Fruit fly (Drosophila melanogaster): ENCODE results near the gene CG8679.

CG8679 gene

dm6 chr2L:21187753-21188152 lies 30.6 kb downstream of the CG8679 start (continued):
- TF ChIP-seq ERR (GFP tag; optimal IDR thresholded peaks at IDR 0.05) = no peak
- no peak for TF ChIP-seq sisA (GFP tag; IDR thresholded peaks at IDR 0.05)
- TF ChIP-seq CG11560 (tag; IDR thresholded peaks at IDR 0.05) = no peak
- TF ChIP-seq Bgb (GFP tag; IDR thresholded peaks at IDR 0.05; ENCODE audit: partially characterized antibody) = no peak
- no peak for TF ChIP-seq CG33213 (GFP tag; optimal IDR thresholded peaks at IDR 0.05)
- TF ChIP-seq scrt (GFP tag; optimal IDR thresholded peaks at IDR 0.05) = no peak
- no peak for TF ChIP-seq H15 (GFP tag; IDR thresholded peaks at IDR 0.05)
- TF ChIP-seq cg (GFP tag; optimal IDR thresholded peaks at IDR 0.05) = no peak
- no peak for TF ChIP-seq sens-2 (GFP tag; IDR thresholded peaks at IDR 0.05)
- no peak for TF ChIP-seq HLH3B (GFP tag; IDR thresholded peaks at IDR 0.05)
- TF ChIP-seq tap (tag; optimal IDR thresholded peaks at IDR 0.05) = no peak
- TF ChIP-seq her (GFP tag; optimal IDR thresholded peaks at IDR 0.05) = no peak
- TF ChIP-seq fd3F (GFP tag; optimal IDR thresholded peaks at IDR 0.05) = no peak
- TF ChIP-seq CG7271 (tag; optimal IDR thresholded peaks at IDR 0.05) = no peak
- TF ChIP-seq CG3163 (GFP tag; optimal IDR thresholded peaks at IDR 0.05) = no peak
- no peak for TF ChIP-seq bigmax (GFP tag; optimal IDR thresholded peaks at IDR 0.05)
- no peak for TF ChIP-seq ci (GFP tag; IDR thresholded peaks at IDR 0.05)
- TF ChIP-seq Rfx (GFP tag; IDR thresholded peaks at IDR 0.05) = 0 out of 2 replicates have a peak, but pooled peaks have one; percentile 24
- TF ChIP-seq CG7357 (GFP tag; IDR thresholded peaks at IDR 0.05) = no peak
- peak; percentile 27; the same call in 1 of the 3 replicates for TF ChIP-seq row (GFP tag; IDR thresholded peaks at IDR 0.05)
- no peak for TF ChIP-seq tup (GFP tag; optimal IDR thresholded peaks at IDR 0.05)
- no peak for TF ChIP-seq CG4820 (GFP tag; optimal IDR thresholded peaks at IDR 0.05)
- TF ChIP-seq dysf (GFP tag; IDR thresholded peaks at IDR 0.05) = peak; percentile 25; the same call in 1 of the 3 replicates
- no peak for TF ChIP-seq nerfin-1 (tag; optimal IDR thresholded peaks at IDR 0.05)
- TF ChIP-seq CG10321 (GFP tag; IDR thresholded peaks at IDR 0.05) = no peak
- TF ChIP-seq CG3726 (GFP tag; IDR thresholded peaks at IDR 0.05) = no peak
- TF ChIP-seq CG12155 (GFP tag; optimal IDR thresholded peaks at IDR 0.05) = no peak

- TF ChIP-seq crp (GFP tag; optimal IDR thresholded peaks at IDR 0.05) = peak in 1 of 2 experiments; percentile 28
- TF ChIP-seq kay (GFP tag; optimal IDR thresholded peaks at IDR 0.05) = peak; percentile 21
- no peak for TF ChIP-seq CG11696 (GFP tag; IDR thresholded peaks at IDR 0.05)
- TF ChIP-seq Dp (GFP tag; optimal IDR thresholded peaks at IDR 0.05) = peak; percentile 87
- TF ChIP-seq E2f1 (GFP tag; IDR thresholded peaks at IDR 0.05) = peak; percentile 41; the same call in 1 of the 2 replicates
- TF ChIP-seq CG4730 (GFP tag; IDR thresholded peaks at IDR 0.05) = no peak
- peak; percentile 40 for TF ChIP-seq hkb (optimal IDR thresholded peaks at IDR 0.05)
- no peak for TF ChIP-seq hkb (GFP tag; IDR thresholded peaks at IDR 0.05)
- peak; percentile 91 for TF ChIP-seq E2f2 (GFP tag; IDR thresholded peaks at IDR 0.05)
- peak; percentile 18 for TF ChIP-seq Sin3A (optimal IDR thresholded peaks at IDR 0.05)
- TF ChIP-seq Lhr (GFP tag; optimal IDR thresholded peaks at IDR 0.05) = peak; percentile 62
- peak; percentile 67 for TF ChIP-seq CG4617 (GFP tag; optimal IDR thresholded peaks at IDR 0.05; ENCODE audit: borderline replicate concordance)
- no peak for TF ChIP-seq CG34376 (GFP tag; optimal IDR thresholded peaks at IDR 0.05)
- no peak for TF ChIP-seq CG8478 (optimal IDR thresholded peaks at IDR 0.05)
- TF ChIP-seq CG9437 (GFP tag; optimal IDR thresholded peaks at IDR 0.05) = no peak
- no peak for TF ChIP-seq ato (GFP tag; IDR thresholded peaks at IDR 0.05; ENCODE audit: partially characterized antibody)
- TF ChIP-seq knrl (GFP tag; IDR thresholded peaks at IDR 0.05; ENCODE audit: partially characterized antibody) = 0 out of 3 replicates have a peak, but pooled peaks have one; percentile 15
- TF ChIP-seq pzg (GFP tag; optimal IDR thresholded peaks at IDR 0.05) = peak; percentile 59
- TF ChIP-seq CG9797 (GFP tag; optimal IDR thresholded peaks at IDR 0.05) = peak; percentile 94
- no peak for TF ChIP-seq cas (GFP tag; IDR thresholded peaks at IDR 0.05)
- TF ChIP-seq pho (GFP tag; optimal IDR thresholded peaks at IDR 0.05) = no peak
- TF ChIP-seq CG17802 (tag; optimal IDR thresholded peaks at IDR 0.05) = no peak
- TF ChIP-seq bab2 (GFP tag; optimal IDR thresholded peaks at IDR 0.05) = no peak
- peak; percentile 13 for TF ChIP-seq Hr3 (GFP tag; optimal IDR thresholded peaks at IDR 0.05)
- no peak for TF ChIP-seq CG11723 (GFP tag; optimal IDR thresholded peaks at IDR 0.05)
- no peak for TF ChIP-seq Antp (GFP tag; optimal IDR thresholded peaks at IDR 0.05)
- TF ChIP-seq Sox102F (GFP tag; optimal IDR thresholded peaks at IDR 0.05) = no peak
Observed at dm6 chr2L:21179615-21180031, 38.7 kb downstream of the CG8679 start, which contains the start of the genes bur and Mcm10. TSS of gene bur (minus strand) at chr2L:21179683. TSS of gene Mcm10 (plus strand) at chr2L:21179933.

Data from whole organism, embryonic.